Worm (Caenorhabditis elegans) whole organism, young adult: ENCODE measurements around the gene srx-125.

Experiments
- D2030.7 ChIP-seq: fragments of 200-800 bp; sonication (Bioruptor generic); IDR thresholded peaks from 2 replicates; pipeline ENCODE4 v1.3.6; 2022; ENCODE audit warnings: missing genetic modification reagents, missing genetic modification characterization, missing compliant biosample characterization
- F10E7.11 ChIP-seq: sonication (generic microtip); optimal IDR thresholded peaks from 2 replicates; lab custom pipeline; 2017; ENCODE audit warnings: mild to moderate bottlenecking, missing genetic modification characterization, moderate library complexity, missing compliant biosample characterization
- F22D6.2 ChIP-seq: sonication (generic microtip); optimal IDR thresholded peaks from 2 replicates; lab custom pipeline; 2016; ENCODE audit warnings: mild to moderate bottlenecking, missing genetic modification characterization, missing compliant biosample characterization
- F39B2.1 ChIP-seq: fragments of 200-800 bp; sonication (Bioruptor generic); IDR thresholded peaks from 2 replicates; pipeline ENCODE4 v1.3.6; 2022; ENCODE audit warnings: missing genetic modification reagents, missing genetic modification characterization, missing compliant biosample characterization
- F52B5.7 ChIP-seq: sonication (generic microtip); optimal IDR thresholded peaks from 2 replicates; lab custom pipeline; 2016; ENCODE audit warnings: mild to moderate bottlenecking, missing genetic modification characterization, missing compliant biosample characterization
- F57C9.4 ChIP-seq: sonication (generic microtip); optimal IDR thresholded peaks from 2 replicates; lab custom pipeline; 2017; ENCODE audit warnings: mild to moderate bottlenecking, missing genetic modification characterization, missing compliant biosample characterization
- T26A5.8 ChIP-seq: sonication (generic microtip); optimal IDR thresholded peaks from 2 replicates; lab custom pipeline; 2016; ENCODE audit warnings: missing genetic modification characterization, missing compliant biosample characterization
- Y53F4B.3 ChIP-seq: fragments of 200-800 bp; sonication (Bioruptor generic); IDR thresholded peaks from 2 replicates; pipeline ENCODE4 v1.3.6; 2022; ENCODE audit warnings: missing genetic modification reagents, missing genetic modification characterization, missing compliant biosample characterization
- Y53G8AR.9 ChIP-seq: fragments of 200-800 bp; sonication (Bioruptor generic); conservative IDR thresholded peaks from 2 replicates; pipeline ENCODE4 v1.3.6; 2022; ENCODE audit warnings: missing genetic modification reagents, missing genetic modification characterization, missing compliant biosample characterization
- Y95B8A.8 ChIP-seq: fragments of 200-800 bp; sonication (Bioruptor generic); IDR thresholded peaks from 2 replicates; pipeline ENCODE4 v1.3.6; 2022; ENCODE audit warnings: missing genetic modification reagents, missing genetic modification characterization, missing compliant biosample characterization
- ZK185.1 ChIP-seq: sonication (generic microtip); optimal IDR thresholded peaks from 2 replicates; lab custom pipeline; 2016; ENCODE audit warnings: mild to moderate bottlenecking, missing genetic modification characterization, missing compliant biosample characterization; ENCODE audit not compliant: poor library complexity, severe bottlenecking
- akir-1 ChIP-seq: fragments of 200-800 bp; sonication (Bioruptor generic); optimal IDR thresholded peaks from 2 replicates; lab custom pipeline; 2018; ENCODE audit warnings: mild to moderate bottlenecking, missing genetic modification characterization, moderate library complexity, missing compliant biosample characterization
- ama-1 ChIP-seq, 3 experiments: fragments of 150-350 bp in 1 of 3; sonication (generic microtip) in 2 of 3; optimal IDR thresholded peaks; 2 replicates each; lab custom pipeline; 2014 to 2018; ENCODE audit warnings: missing biosample characterization in 2 of 3, missing genetic modification characterization in 2 of 3, missing genetic modification reagents in 2 of 3
- bed-1 ChIP-seq: fragments of 200-800 bp; sonication (Bioruptor generic); IDR thresholded peaks from 2 replicates; pipeline ENCODE4 v1.3.6; 2022; ENCODE audit warnings: missing genetic modification reagents, missing genetic modification characterization, missing compliant biosample characterization
- bed-2 ChIP-seq: fragments of 200-800 bp; sonication (Bioruptor generic); IDR thresholded peaks from 2 replicates; pipeline ENCODE4 v1.3.6; 2022; ENCODE audit warnings: missing genetic modification reagents, missing genetic modification characterization, missing compliant biosample characterization
- ceh-100 ChIP-seq: fragments of 200-800 bp; sonication (Bioruptor generic); IDR thresholded peaks from 2 replicates; pipeline ENCODE4 v1.3.6; 2022; ENCODE audit warnings: missing genetic modification reagents, missing genetic modification characterization, missing compliant biosample characterization
- ceh-27 ChIP-seq: fragments of 200-800 bp; sonication (Bioruptor generic); optimal IDR thresholded peaks from 2 replicates; lab custom pipeline; 2018; ENCODE audit warnings: mild to moderate bottlenecking, missing genetic modification characterization, moderate library complexity, missing compliant biosample characterization
- ceh-58 ChIP-seq: fragments of 200-800 bp; sonication (Bioruptor generic); IDR thresholded peaks from 2 replicates; pipeline ENCODE4 v1.3.6; 2022; ENCODE audit warnings: missing genetic modification characterization, missing compliant biosample characterization
- chd-7 ChIP-seq: sonication (generic microtip); optimal IDR thresholded peaks from 2 replicates; lab custom pipeline; 2016; ENCODE audit warnings: mild to moderate bottlenecking, missing genetic modification characterization, moderate library complexity, missing compliant biosample characterization
- die-1 ChIP-seq: sonication (generic microtip); optimal IDR thresholded peaks from 2 replicates; lab custom pipeline; 2016; ENCODE audit warnings: missing genotype, mild to moderate bottlenecking, missing genetic modification characterization, missing compliant biosample characterization
- dpff-1 ChIP-seq: sonication (generic microtip); optimal IDR thresholded peaks from 2 replicates; lab custom pipeline; 2017; ENCODE audit warnings: mild to moderate bottlenecking, missing genetic modification characterization, missing compliant biosample characterization
- ekl-4 ChIP-seq: fragments of 200-800 bp; sonication (Bioruptor generic); IDR thresholded peaks from 2 replicates; pipeline ENCODE4 v1.3.6; 2022; ENCODE audit warnings: missing genetic modification reagents, missing genetic modification characterization, missing compliant biosample characterization
- fkh-3 ChIP-seq: sonication (generic microtip); optimal IDR thresholded peaks from 2 replicates; lab custom pipeline; 2016; ENCODE audit warnings: mild to moderate bottlenecking, missing genetic modification characterization, missing compliant biosample characterization
- hlh-12 ChIP-seq: sonication (generic microtip); optimal IDR thresholded peaks from 2 replicates; lab custom pipeline; 2016; ENCODE audit warnings: missing genetic modification characterization, missing compliant biosample characterization
- lag-1 ChIP-seq: fragments of 200-800 bp; sonication (Bioruptor generic); IDR thresholded peaks from 2 replicates; pipeline ENCODE4 v1.3.6; 2022; ENCODE audit warnings: missing genetic modification reagents, missing genetic modification characterization, missing compliant biosample characterization
- let-607 ChIP-seq, 2 experiments: fragments of 200-800 bp in 1 of 2; sonication (Bioruptor generic) in 1 of 2; sonication (generic microtip) in 1 of 2; optimal IDR thresholded peaks; 2 replicates each; lab custom pipeline; 2016 to 2018; ENCODE audit warnings: mild to moderate bottlenecking in 2 of 2, missing compliant biosample characterization in 2 of 2, missing genetic modification characterization in 2 of 2, moderate library complexity in 2 of 2, missing genotype in 1 of 2
- lin-40 ChIP-seq: sonication (generic microtip); optimal IDR thresholded peaks from 2 replicates; lab custom pipeline; 2016; ENCODE audit warnings: missing genetic modification characterization, mild to moderate bottlenecking, missing compliant biosample characterization, missing genotype, missing genetic modification reagents
- lir-1 ChIP-seq: fragments of 200-800 bp; sonication (Bioruptor generic); conservative IDR thresholded peaks from 2 replicates; pipeline ENCODE4 v1.3.6; 2022; ENCODE audit warnings: missing genetic modification reagents, missing genetic modification characterization, missing compliant biosample characterization
- lsy-27 ChIP-seq: sonication (generic microtip); optimal IDR thresholded peaks from 2 replicates; lab custom pipeline; 2017; ENCODE audit warnings: missing genetic modification characterization, mild to moderate bottlenecking, missing compliant biosample characterization, antibody characterized with exemption, missing genotype, borderline replicate concordance; ENCODE audit not compliant: insufficient read depth
- madf-10 ChIP-seq: sonication (generic microtip); optimal IDR thresholded peaks from 2 replicates; lab custom pipeline; 2016; ENCODE audit warnings: mild to moderate bottlenecking, missing genetic modification characterization, missing compliant biosample characterization
- madf-8 ChIP-seq: fragments of 200-800 bp; sonication (Bioruptor generic); conservative IDR thresholded peaks from 2 replicates; pipeline ENCODE4 v1.3.6; 2022; ENCODE audit warnings: missing genetic modification reagents, missing genetic modification characterization, missing compliant biosample characterization
- mxl-1 ChIP-seq: sonication (generic microtip); optimal IDR thresholded peaks from 2 replicates; lab custom pipeline; 2016; ENCODE audit warnings: missing genetic modification characterization, missing compliant biosample characterization
- nhr-179 ChIP-seq: sonication (generic microtip); optimal IDR thresholded peaks from 2 replicates; lab custom pipeline; 2016; ENCODE audit warnings: mild to moderate bottlenecking, missing genetic modification characterization, missing compliant biosample characterization
- nhr-80 ChIP-seq: sonication (generic microtip); optimal IDR thresholded peaks from 2 replicates; lab custom pipeline; 2016; ENCODE audit warnings: missing genetic modification characterization, missing compliant biosample characterization
- pha-4 ChIP-seq: fragments of 150-350 bp; sonication (generic microtip); optimal IDR thresholded peaks from 2 replicates; lab custom pipeline; 2014; ENCODE audit warnings: missing biosample characterization, missing genetic modification reagents, missing genetic modification characterization
- rpc-1 ChIP-seq, 2 experiments: fragments of 150-350 bp in 1 of 2; sonication (generic microtip) in 1 of 2; optimal IDR thresholded peaks; 2 replicates each; lab custom pipeline; 2014 to 2018; ENCODE audit warnings: missing biosample characterization in 1 of 2, missing genetic modification characterization in 1 of 2, missing genetic modification reagents in 1 of 2, missing genotype in 1 of 2
- tbp1 ChIP-seq: fragments of 200-800 bp; sonication (Bioruptor generic); optimal IDR thresholded peaks from 2 replicates; lab custom pipeline; 2018; ENCODE audit warnings: mild to moderate bottlenecking, missing genetic modification characterization, missing compliant biosample characterization
- zfh-2 ChIP-seq: fragments of 200-800 bp; sonication (Bioruptor generic); conservative IDR thresholded peaks from 2 replicates; pipeline ENCODE4 v1.3.6; 2022; ENCODE audit warnings: missing genetic modification reagents, missing genetic modification characterization, missing compliant biosample characterization
- zim-3 ChIP-seq: sonication (generic microtip); optimal IDR thresholded peaks from 2 replicates; lab custom pipeline; 2017; ENCODE audit warnings: mild to moderate bottlenecking, missing genetic modification characterization, moderate library complexity, missing compliant biosample characterization
- ztf-3 ChIP-seq: fragments of 200-800 bp; sonication (Bioruptor generic); optimal IDR thresholded peaks from 2 replicates; lab custom pipeline; 2018; ENCODE audit warnings: mild to moderate bottlenecking, missing genetic modification characterization, missing compliant biosample characterization

Gene srx-125

DNA sequence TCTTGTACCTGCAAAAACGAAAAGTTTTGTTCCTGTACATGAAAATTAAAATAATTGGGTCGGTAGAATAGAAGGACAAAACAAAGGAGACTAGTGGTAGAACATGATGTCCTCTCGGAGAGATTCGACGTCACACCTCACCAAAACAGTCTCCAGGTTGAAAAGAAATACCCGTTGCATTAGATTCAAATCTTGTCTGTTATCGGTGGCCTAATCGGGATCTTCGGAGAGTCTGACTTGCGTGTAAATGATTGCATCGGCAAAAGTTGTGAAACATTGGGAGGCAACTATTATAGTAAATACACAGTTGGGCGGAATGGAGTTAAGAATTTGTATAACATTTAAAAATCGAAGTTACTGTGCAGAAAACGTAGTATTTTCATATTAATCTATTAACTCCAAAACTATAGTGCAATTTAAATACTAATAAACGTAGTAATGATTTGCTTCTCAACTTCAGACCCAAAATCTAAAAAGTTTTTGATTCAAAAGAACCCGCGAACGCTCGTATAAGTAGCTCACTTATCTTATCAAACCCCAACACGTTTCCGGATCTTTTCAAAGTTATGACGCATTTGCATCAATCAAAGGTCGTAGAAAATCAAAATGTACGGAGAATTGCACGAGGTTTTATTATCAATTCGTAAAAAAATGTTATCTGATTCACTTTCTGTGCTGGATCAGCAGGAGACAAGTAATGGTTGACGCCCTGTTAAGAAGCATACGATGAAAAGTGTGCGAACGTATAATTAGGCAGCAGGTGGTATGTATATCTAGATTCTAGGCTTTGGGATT lies 33.5 kb upstream of the srx-125 start, which contains the start of gene nhr-168:
Gene nhr-168, minus strand, starts transcription at position 486 of the 795 bp plus-strand sequence.
- no peak for TF ChIP-seq zfh-2 (GFP tag; lab: Robert Waterston, UW)
- TF ChIP-seq nhr-80 (tag; lab: Kevin White, UChicago) = peak; percentile 62

DNA sequence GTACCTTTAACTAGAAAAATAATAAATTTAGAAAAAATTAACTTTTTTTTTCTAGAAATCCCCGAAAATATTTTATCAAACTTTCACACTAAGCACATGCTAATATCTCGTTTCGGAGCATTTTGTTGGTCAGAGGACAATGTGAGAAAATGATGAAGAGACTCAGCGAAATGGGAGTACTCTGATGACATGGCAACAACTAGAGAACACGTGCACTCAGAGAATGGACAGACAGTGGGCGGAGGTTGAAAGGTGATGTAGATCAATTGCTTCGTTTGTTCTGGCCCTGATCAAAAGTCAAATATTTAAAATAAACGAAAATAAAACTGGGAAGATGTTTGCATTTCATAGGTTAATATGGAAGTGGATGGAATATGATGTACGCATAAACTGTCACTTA lies 32.7 kb upstream of the srx-125 start:
- no peak for TF ChIP-seq ceh-27 (GFP tag; lab: Kevin White, UChicago)
- no peak for TF ChIP-seq let-607 (tag; optimal IDR thresholded peaks at IDR 0.05; lab: Kevin White, UChicago)
- TF ChIP-seq dpff-1 (tag; lab: Kevin White, UChicago) = no peak
- TF ChIP-seq nhr-179 (tag; lab: Kevin White, UChicago) = no peak
- TF ChIP-seq hlh-12 (tag; lab: Kevin White, UChicago) = no peak
- no peak for TF ChIP-seq tbp1 (GFP tag; lab: Kevin White, UChicago)
- TF ChIP-seq, all 124 proteins: peak for 0

ce11 chrV:13335883-13336419 lies 31.2 kb upstream of the srx-125 start, which contains the start of gene C50B6.9:
Gene C50B6.9, plus strand, starts transcription at chrV:13336369.
- TF ChIP-seq ceh-58 (no peak), madf-8 (GFP tag; lab: Robert Waterston, UW) (no peak), ceh-100 (GFP tag; lab: Robert Waterston, UW) (no peak), bed-1 (no peak), madf-10 (tag; lab: Kevin White, UChicago) (no peak), F57C9.4 (tag; lab: Kevin White, UChicago) (no peak), lir-1 (GFP tag; lab: Robert Waterston, UW) (no peak), chd-7 (tag; lab: Kevin White, UChicago) (no peak), Y53G8AR.9 (GFP tag; lab: Robert Waterston, UW) (no peak), die-1 (tag; lab: Kevin White, UChicago) (no peak), F39B2.1 (GFP tag; lab: Robert Waterston, UW) (no peak), F10E7.11 (no peak), F22D6.2 (tag; lab: Kevin White, UChicago) (no peak), bed-2 (GFP tag; lab: Robert Waterston, UW) (no peak), lag-1 (GFP tag; lab: Robert Waterston, UW) (no peak), lsy-27 (no peak), akir-1 (no peak), pha-4 (tag; lab: Kevin White, UChicago) (no peak)

- TF ChIP-seq ama-1 (optimal IDR thresholded peaks at IDR 0.05; lab: Kevin White, UChicago) (no peak), ama-1 (GFP tag; optimal IDR thresholded peaks at IDR 0.05; lab: Kevin White, UChicago) (no peak), ztf-3 (GFP tag; lab: Kevin White, UChicago) (no peak), ekl-4 (GFP tag; lab: Robert Waterston, UW) (no peak), zim-3 (tag; lab: Kevin White, UChicago) (no peak), F39B2.1 (GFP tag; lab: Robert Waterston, UW) (no peak), T26A5.8 (tag; lab: Kevin White, UChicago) (no peak), ZK185.1 (tag; lab: Kevin White, UChicago) (no peak), Y53F4B.3 (GFP tag; lab: Robert Waterston, UW) (no peak), F52B5.7 (tag; lab: Kevin White, UChicago) (no peak), fkh-3 (tag; lab: Kevin White, UChicago) (no peak), rpc-1 (optimal IDR thresholded peaks at IDR 0.05; lab: Kevin White, UChicago) (no peak), rpc-1 (tag; optimal IDR thresholded peaks at IDR 0.05; lab: Kevin White, UChicago) (no peak), Y53G8AR.9 (GFP tag; lab: Robert Waterston, UW) (no peak), mxl-1 (tag; lab: Kevin White, UChicago) (no peak), Y95B8A.8 (GFP tag; lab: Robert Waterston, UW) (no peak), D2030.7 (GFP tag; lab: Robert Waterston, UW) (no peak), lin-40 (tag; lab: Kevin White, UChicago) (no peak)
Measured at ce11 chrV:13338037-13338436, 29.1 kb upstream of the srx-125 start.
